Worm (Caenorhabditis elegans) whole organism, late embryonic: ENCODE results near the gene Y75B8A.24.

ENCODE experiments used
- F13H6.1 ChIP-seq: sonication (generic microtip); optimal IDR thresholded peaks from 2 replicates; lab custom pipeline; 2016; ENCODE audit warnings: missing genetic modification characterization, missing compliant biosample characterization
- K02D7.2 ChIP-seq: sonication (generic microtip); optimal IDR thresholded peaks from 2 replicates; lab custom pipeline; 2017; ENCODE audit warnings: mild to moderate bottlenecking, missing genetic modification characterization, missing compliant biosample characterization
- K09A11.1 ChIP-seq: sonication (generic microtip); optimal IDR thresholded peaks from 2 replicates; lab custom pipeline; 2017; ENCODE audit warnings: antibody characterized with exemption, mild to moderate bottlenecking, missing genetic modification characterization, missing compliant biosample characterization; ENCODE audit not compliant: insufficient read depth
- T23F11.4 ChIP-seq: fragments of 200-800 bp; sonication (Bioruptor generic); optimal IDR thresholded peaks from 2 replicates; lab custom pipeline; 2018; ENCODE audit warnings: mild to moderate bottlenecking, missing genetic modification characterization, missing compliant biosample characterization
- Y22D7AL.16 ChIP-seq: sonication (generic microtip); optimal IDR thresholded peaks from 2 replicates; lab custom pipeline; 2016; ENCODE audit warnings: missing genetic modification characterization, missing compliant biosample characterization
- ama-1 ChIP-seq: fragments of 150-350 bp; optimal IDR thresholded peaks from 2 replicates; lab custom pipeline; 2014
- ceh-14 ChIP-seq: sonication (generic microtip); optimal IDR thresholded peaks from 2 replicates; lab custom pipeline; 2016; ENCODE audit warnings: missing genotype, missing genetic modification characterization, missing compliant biosample characterization
- ceh-18 ChIP-seq: sonication (generic microtip); optimal IDR thresholded peaks from 2 replicates; lab custom pipeline; 2016; ENCODE audit warnings: missing genetic modification characterization, missing compliant biosample characterization
- ceh-2 ChIP-seq: sonication (generic microtip); optimal IDR thresholded peaks from 2 replicates; lab custom pipeline; 2016; ENCODE audit warnings: missing genotype, missing genetic modification characterization, missing compliant biosample characterization
- ceh-24 ChIP-seq: sonication (generic microtip); optimal IDR thresholded peaks from 2 replicates; lab custom pipeline; 2016; ENCODE audit warnings: mild to moderate bottlenecking, missing genetic modification characterization, missing compliant biosample characterization
- ceh-48 ChIP-seq: sonication (generic microtip); optimal IDR thresholded peaks from 2 replicates; lab custom pipeline; 2016; ENCODE audit warnings: missing genetic modification characterization, inconsistent platforms, missing compliant biosample characterization
- ceh-6 ChIP-seq: fragments of 200-800 bp; sonication (Bioruptor generic); optimal IDR thresholded peaks from 2 replicates; lab custom pipeline; 2018; ENCODE audit warnings: mild to moderate bottlenecking, missing genetic modification characterization, missing compliant biosample characterization
- ceh-9 ChIP-seq: sonication (generic microtip); optimal IDR thresholded peaks from 2 replicates; lab custom pipeline; 2016; ENCODE audit warnings: mild to moderate bottlenecking, missing genetic modification characterization, inconsistent platforms, missing compliant biosample characterization
- che-1 ChIP-seq: sonication (generic microtip); optimal IDR thresholded peaks from 2 replicates; lab custom pipeline; 2016; ENCODE audit warnings: mild to moderate bottlenecking, missing genetic modification characterization, missing compliant biosample characterization
- dve-1 ChIP-seq: sonication (generic microtip); optimal IDR thresholded peaks from 2 replicates; lab custom pipeline; 2017; ENCODE audit warnings: antibody characterized with exemption, mild to moderate bottlenecking, missing genetic modification characterization, missing compliant biosample characterization
- ets-4 ChIP-seq: sonication (generic microtip); optimal IDR thresholded peaks from 2 replicates; lab custom pipeline; 2016; ENCODE audit warnings: missing genetic modification characterization, missing compliant biosample characterization
- eyg-1 ChIP-seq: sonication (generic microtip); optimal IDR thresholded peaks from 2 replicates; lab custom pipeline; 2016; ENCODE audit warnings: missing genotype, missing genetic modification characterization, missing compliant biosample characterization
- fax-1 ChIP-seq: sonication (generic microtip); optimal IDR thresholded peaks from 2 replicates; lab custom pipeline; 2016; ENCODE audit warnings: missing genotype, missing genetic modification characterization, missing compliant biosample characterization
- fkh-10 ChIP-seq: fragments of 150-350 bp; optimal IDR thresholded peaks from 2 replicates; lab custom pipeline; 2014; ENCODE audit warnings: missing biosample characterization, missing genetic modification reagents, missing genetic modification characterization
- fkh-6 ChIP-seq: sonication (generic microtip); optimal IDR thresholded peaks from 2 replicates; lab custom pipeline; 2016; ENCODE audit warnings: missing genetic modification characterization, missing compliant biosample characterization
- gmeb-2 ChIP-seq: sonication (generic microtip); optimal IDR thresholded peaks from 2 replicates; lab custom pipeline; 2016; ENCODE audit warnings: missing genetic modification characterization, inconsistent platforms, missing compliant biosample characterization
- hlh-13 ChIP-seq: fragments of 200-800 bp; sonication (Bioruptor generic); optimal IDR thresholded peaks from 2 replicates; lab custom pipeline; 2018; ENCODE audit warnings: mild to moderate bottlenecking, missing genetic modification characterization, missing compliant biosample characterization
- hlh-30 ChIP-seq: sonication (generic microtip); optimal IDR thresholded peaks from 2 replicates; lab custom pipeline; 2017; ENCODE audit warnings: antibody characterized with exemption, missing genetic modification characterization, missing compliant biosample characterization; ENCODE audit not compliant: insufficient read depth
- hlh-6 ChIP-seq: sonication (generic microtip); optimal IDR thresholded peaks from 2 replicates; lab custom pipeline; 2016; ENCODE audit warnings: missing genotype, missing genetic modification characterization, missing compliant biosample characterization
- hlh-8 ChIP-seq: sonication (generic microtip); optimal IDR thresholded peaks from 2 replicates; lab custom pipeline; 2016; ENCODE audit warnings: missing genotype, missing genetic modification characterization, missing compliant biosample characterization
- lim-6 ChIP-seq: sonication (generic microtip); optimal IDR thresholded peaks from 2 replicates; lab custom pipeline; 2016; ENCODE audit warnings: missing genetic modification characterization, missing compliant biosample characterization
- lin-11 ChIP-seq: fragments of 200-800 bp; sonication (Bioruptor generic); optimal IDR thresholded peaks from 2 replicates; lab custom pipeline; 2018; ENCODE audit warnings: mild to moderate bottlenecking, missing genetic modification characterization, missing compliant biosample characterization
- madf-2 ChIP-seq: sonication (generic microtip); optimal IDR thresholded peaks from 2 replicates; lab custom pipeline; 2017; ENCODE audit warnings: missing genetic modification characterization, missing compliant biosample characterization
- mec-3 ChIP-seq: sonication (generic microtip); optimal IDR thresholded peaks from 2 replicates; lab custom pipeline; 2016; ENCODE audit warnings: borderline replicate concordance, missing genetic modification characterization, missing compliant biosample characterization
- nfya-1 ChIP-seq: sonication (generic microtip); optimal IDR thresholded peaks from 2 replicates; lab custom pipeline; 2017; ENCODE audit warnings: missing genetic modification characterization, mild to moderate bottlenecking, missing compliant biosample characterization, antibody characterized with exemption, moderate library complexity
- nhr-11 ChIP-seq: fragments of 150-350 bp; optimal IDR thresholded peaks from 2 replicates; lab custom pipeline; 2014; ENCODE audit warnings: missing biosample characterization, missing genetic modification characterization
- nhr-232 ChIP-seq: sonication (generic microtip); optimal IDR thresholded peaks from 2 replicates; lab custom pipeline; 2016; ENCODE audit warnings: missing genetic modification characterization, missing compliant biosample characterization
- npax-4 ChIP-seq: sonication (generic microtip); optimal IDR thresholded peaks from 2 replicates; lab custom pipeline; 2016; ENCODE audit warnings: missing genetic modification characterization, missing compliant biosample characterization
- pag-3 ChIP-seq: sonication (generic microtip); optimal IDR thresholded peaks from 2 replicates; lab custom pipeline; 2016; ENCODE audit warnings: missing compliant biosample characterization, missing genetic modification characterization, borderline replicate concordance
- pat-9 ChIP-seq: fragments of 200-800 bp; sonication (Bioruptor generic); optimal IDR thresholded peaks from 2 replicates; lab custom pipeline; 2018; ENCODE audit warnings: mild to moderate bottlenecking, missing genetic modification characterization, moderate library complexity, missing compliant biosample characterization
- pax-1 ChIP-seq: fragments of 150-350 bp; optimal IDR thresholded peaks from 2 replicates; lab custom pipeline; 2014; ENCODE audit warnings: missing biosample characterization, missing genetic modification characterization
- pha-4 ChIP-seq: fragments of 150-350 bp; optimal IDR thresholded peaks from 2 replicates; lab custom pipeline; 2018; ENCODE audit warnings: missing biosample characterization, missing genetic modification reagents, missing genetic modification characterization
- pqm-1 ChIP-seq: sonication (generic microtip); optimal IDR thresholded peaks from 2 replicates; lab custom pipeline; 2016; ENCODE audit warnings: missing genetic modification characterization, missing compliant biosample characterization
- pros-1 ChIP-seq: fragments of 150-350 bp; optimal IDR thresholded peaks from 2 replicates; lab custom pipeline; 2014; ENCODE audit warnings: missing biosample characterization, missing genetic modification reagents, missing genetic modification characterization
- syd-9 ChIP-seq: sonication (generic microtip); optimal IDR thresholded peaks from 2 replicates; lab custom pipeline; 2016; ENCODE audit warnings: mild to moderate bottlenecking, missing genetic modification characterization, moderate library complexity, missing compliant biosample characterization
- tbx-2 ChIP-seq: sonication (generic microtip); optimal IDR thresholded peaks from 2 replicates; lab custom pipeline; 2016; ENCODE audit warnings: missing genetic modification characterization, missing compliant biosample characterization
- tbx-7 ChIP-seq: sonication (generic microtip); optimal IDR thresholded peaks from 2 replicates; lab custom pipeline; 2016; ENCODE audit warnings: missing genotype, missing genetic modification characterization, missing compliant biosample characterization
- unc-3 ChIP-seq, 2 experiments: fragments of 200-800 bp in 1 of 2; sonication (Bioruptor generic) in 1 of 2; sonication (generic microtip) in 1 of 2; conservative IDR thresholded peaks in 1 of 2; optimal IDR thresholded peaks in 1 of 2; 2 replicates each; pipeline versions ENCODE4 v1.3.6 to Lab custom; 2016 to 2022; ENCODE audit warnings: missing compliant biosample characterization in 2 of 2, missing genetic modification characterization in 2 of 2, missing genetic modification reagents in 1 of 2
- unc-86 ChIP-seq: sonication (generic microtip); optimal IDR thresholded peaks from 2 replicates; lab custom pipeline; 2016; ENCODE audit warnings: missing genetic modification characterization, missing compliant biosample characterization
- zip-5 ChIP-seq: sonication (generic microtip); optimal IDR thresholded peaks from 2 replicates; lab custom pipeline; 2016; ENCODE audit warnings: missing genetic modification characterization, missing compliant biosample characterization
- ztf-16 ChIP-seq: sonication (generic microtip); optimal IDR thresholded peaks from 2 replicates; lab custom pipeline; 2017; ENCODE audit warnings: missing genetic modification characterization, missing compliant biosample characterization

Y75B8A.24 gene

DNA sequence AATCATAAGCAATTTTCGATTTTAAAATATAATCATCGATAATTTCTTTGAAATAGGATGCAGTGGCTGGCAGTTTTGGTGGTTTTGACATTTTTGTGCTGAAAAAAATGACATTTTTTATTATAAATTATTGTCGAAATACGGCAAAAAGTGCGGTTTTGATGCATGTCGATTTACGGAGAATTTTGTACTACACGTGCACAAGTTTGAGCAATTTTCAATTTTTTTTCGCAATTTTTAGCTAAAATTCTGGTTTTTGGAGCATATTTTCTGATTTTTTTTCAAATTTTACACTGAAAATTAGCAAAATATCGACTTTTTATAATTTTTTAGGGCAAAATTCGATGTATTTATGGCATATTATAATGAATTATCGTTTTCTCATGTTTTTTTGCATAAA is 58.0 kb downstream of the Y75B8A.24 start, which contains the start of gene Y75B8A.13:
TSS of gene Y75B8A.13 (minus strand) at position 101 of the 400 bp plus-strand sequence.
- no peak for TF ChIP-seq K02D7.2 (tag; lab: Kevin White, UChicago)
- no peak for TF ChIP-seq madf-2 (tag; lab: Kevin White, UChicago)
- no peak for TF ChIP-seq gmeb-2 (tag; lab: Kevin White, UChicago)
- no peak for TF ChIP-seq pag-3 (tag; lab: Kevin White, UChicago)
- TF ChIP-seq ceh-24 (tag; lab: Kevin White, UChicago) = no peak
- TF ChIP-seq tbx-7 (tag; lab: Kevin White, UChicago) = no peak
- no peak for TF ChIP-seq pha-4
- no peak for TF ChIP-seq mec-3 (tag; lab: Kevin White, UChicago)
- TF ChIP-seq fkh-10 = no peak
- TF ChIP-seq ztf-16 (tag; lab: Kevin White, UChicago) = no peak
- TF ChIP-seq unc-86 (tag; lab: Kevin White, UChicago) = no peak
- no peak for TF ChIP-seq lim-6
- TF ChIP-seq lin-11 (tag; lab: Kevin White, UChicago) = no peak
- no peak for TF ChIP-seq ceh-14 (tag; lab: Kevin White, UChicago)
- TF ChIP-seq F13H6.1 = no peak
- no peak for TF ChIP-seq K09A11.1
- no peak for TF ChIP-seq syd-9
- TF ChIP-seq dve-1 = no peak
- no peak for TF ChIP-seq ama-1
- no peak for TF ChIP-seq pax-1

DNA sequence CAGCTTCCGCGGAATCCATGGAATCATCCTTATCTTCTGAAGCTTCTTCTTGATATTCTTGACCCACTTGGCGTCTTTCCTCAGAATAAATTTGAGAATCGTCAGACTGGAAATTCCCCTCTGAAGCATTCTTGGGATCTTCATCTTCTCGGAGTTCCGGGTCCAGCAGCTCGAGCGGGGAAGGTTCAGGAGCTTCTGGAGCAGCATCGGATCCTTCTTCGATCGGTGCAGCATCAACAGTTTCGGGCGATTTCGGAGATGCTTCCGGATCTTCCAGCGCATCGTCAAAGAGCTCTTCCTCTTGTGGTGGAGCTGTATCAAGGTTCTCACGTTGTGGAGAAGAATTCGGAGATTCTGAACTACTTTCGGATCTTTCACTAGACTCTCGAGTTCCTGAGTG is 66.0 kb downstream of the Y75B8A.24 start:
- TF ChIP-seq fkh-6 (tag; lab: Kevin White, UChicago) (no peak), ceh-9 (tag; lab: Kevin White, UChicago) (no peak), dve-1 (no peak), unc-86 (tag; lab: Kevin White, UChicago) (no peak), syd-9 (no peak), hlh-30 (no peak), hlh-8 (no peak), eyg-1 (tag; lab: Kevin White, UChicago) (no peak), ceh-6 (no peak), nhr-232 (tag; lab: Kevin White, UChicago) (no peak), che-1 (tag; lab: Kevin White, UChicago) (no peak), pax-1 (no peak), T23F11.4 (GFP tag; lab: Kevin White, UChicago) (no peak), nhr-11 (tag; lab: Kevin White, UChicago) (no peak)

DNA sequence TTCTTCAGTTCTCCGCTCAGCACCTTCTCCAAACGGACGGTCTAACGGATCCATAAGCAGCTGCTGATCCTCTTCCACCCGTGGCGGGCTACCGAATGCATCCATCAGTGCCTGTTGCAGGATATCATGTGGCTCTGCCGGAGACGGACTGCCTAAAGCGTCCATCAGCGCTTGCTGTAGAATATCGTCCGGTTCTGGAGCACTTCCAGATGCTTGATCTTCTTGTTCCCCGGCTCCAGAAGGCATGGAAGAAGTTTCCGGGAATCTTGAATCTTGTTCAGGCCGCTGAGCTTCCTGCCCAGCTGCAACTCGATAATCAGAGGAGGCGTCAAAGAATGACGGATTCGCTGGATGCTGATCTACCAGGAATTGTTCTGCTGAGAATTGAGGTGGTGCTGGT is 68.3 kb downstream of the Y75B8A.24 start:
- TF ChIP-seq pqm-1 (tag; lab: Kevin White, UChicago) (no peak), ceh-48 (tag; lab: Kevin White, UChicago) (no peak), hlh-13 (GFP tag; lab: Kevin White, UChicago) (no peak), K09A11.1 (no peak), npax-4 (no peak), madf-2 (tag; lab: Kevin White, UChicago) (no peak), pag-3 (tag; lab: Kevin White, UChicago) (no peak), tbx-2 (tag; lab: Kevin White, UChicago) (no peak), ceh-14 (tag; lab: Kevin White, UChicago) (no peak), Y22D7AL.16 (tag; lab: Kevin White, UChicago) (no peak), ztf-16 (tag; lab: Kevin White, UChicago) (no peak), ceh-2 (tag; lab: Kevin White, UChicago) (no peak), ceh-18 (tag; lab: Kevin White, UChicago) (no peak)

DNA sequence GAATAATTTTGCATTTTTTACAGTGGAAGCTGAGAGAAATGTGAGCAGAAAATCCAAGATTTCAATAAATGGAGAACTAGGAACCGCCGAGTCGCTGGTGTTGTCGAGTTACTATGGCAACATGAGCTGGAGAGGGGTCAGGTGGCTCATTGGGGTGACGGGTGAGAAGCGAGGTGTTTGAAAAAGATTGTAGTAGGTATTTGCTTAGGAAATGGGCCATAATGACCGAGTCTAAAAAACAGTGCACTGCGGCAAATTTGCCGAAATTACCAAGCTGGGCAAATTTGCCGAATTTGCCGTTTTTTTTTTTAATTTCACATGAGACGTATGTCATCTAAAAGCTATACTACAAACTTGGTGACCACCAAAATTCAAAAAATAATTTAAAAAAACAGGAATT is 71.1 kb downstream of the Y75B8A.24 start, which contains the start of gene osm-12:
TSS of gene osm-12 (minus strand) at position 101 of the 400 bp plus-strand sequence.
- TF ChIP-seq dve-1 (no peak), ceh-48 (tag; lab: Kevin White, UChicago) (no peak), nhr-11 (tag; lab: Kevin White, UChicago) (no peak), ama-1 (no peak), pat-9 (tag; lab: Kevin White, UChicago) (no peak), nfya-1 (no peak), hlh-6 (tag; lab: Kevin White, UChicago) (no peak), lin-11 (tag; lab: Kevin White, UChicago) (no peak), pros-1 (tag; lab: Kevin White, UChicago) (no peak), npax-4 (no peak), fax-1 (tag; lab: Kevin White, UChicago) (no peak), ets-4 (tag; lab: Kevin White, UChicago) (no peak), zip-5 (no peak), fkh-6 (tag; lab: Kevin White, UChicago) (no peak), unc-3 (GFP tag; conservative IDR thresholded peaks at IDR 0.05; lab: Robert Waterston, UW) (no peak), unc-3 (tag; optimal IDR thresholded peaks at IDR 0.05; lab: Kevin White, UChicago) (no peak)
- TF ChIP-seq, all 69 proteins: peak for 0
